Worm (Caenorhabditis elegans): ENCODE measurements around the gene K09E9.1.
A peak's percentile ranks its signal among the peaks of the same experiment; 100 is the strongest.

Gene K09E9.1

DNA sequence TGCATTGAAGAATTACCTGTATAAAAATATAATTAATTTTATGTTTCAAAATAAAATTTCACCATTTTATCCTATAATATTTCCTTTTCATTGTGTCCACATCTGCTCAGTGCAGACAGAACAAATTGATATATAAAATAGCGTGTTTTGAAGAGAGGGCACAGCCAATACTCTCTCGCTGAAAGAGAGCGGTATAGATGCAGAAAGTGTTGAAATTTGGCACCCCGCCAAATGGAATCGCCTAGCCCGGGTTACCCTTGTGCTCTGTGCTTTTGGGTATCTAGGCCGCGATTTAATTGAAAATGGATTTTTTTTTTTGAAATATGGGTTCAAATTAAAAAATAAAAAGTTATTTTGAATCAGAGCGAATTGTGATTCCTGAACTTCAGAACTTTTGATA lies 3.1 kb upstream of the K09E9.1 start:
- TF ChIP-seq nhr-237 (tag; optimal IDR thresholded peaks at IDR 0.05), result no peak
- TF ChIP-seq sma-3 (GFP tag; optimal IDR thresholded peaks at IDR 0.05), result no peak
- TF ChIP-seq blmp-1 (tag; optimal IDR thresholded peaks at IDR 0.05; ENCODE audit: insufficient read depth), result no peak
- TF ChIP-seq alr-1 (tag; optimal IDR thresholded peaks at IDR 0.05), result no peak
- TF ChIP-seq crh-2 (tag; optimal IDR thresholded peaks at IDR 0.05), result peak; percentile 52
- TF ChIP-seq unc-62 (GFP tag; optimal IDR thresholded peaks at IDR 0.05), result no peak
- no peak for TF ChIP-seq peb-1 (tag; optimal IDR thresholded peaks at IDR 0.05)
- TF ChIP-seq mbf-1 (tag; optimal IDR thresholded peaks at IDR 0.05), result no peak
- peak; percentile 55 for TF ChIP-seq C34F6.9 (tag; optimal IDR thresholded peaks at IDR 0.05)
- no peak for TF ChIP-seq skn-1 (tag; optimal IDR thresholded peaks at IDR 0.05)
- TF ChIP-seq ceh-82 (tag; optimal IDR thresholded peaks at IDR 0.05), result no peak
- TF ChIP-seq zag-1 (tag; optimal IDR thresholded peaks at IDR 0.05), result peak; percentile 18
- TF ChIP-seq sem-4 (tag; optimal IDR thresholded peaks at IDR 0.05), result no peak
- peak; percentile 28 for TF ChIP-seq nhr-129 (tag; optimal IDR thresholded peaks at IDR 0.05)
- TF ChIP-seq snpc-4 (tag; optimal IDR thresholded peaks at IDR 0.05), result no peak
- TF ChIP-seq fos-1 (tag; optimal IDR thresholded peaks at IDR 0.05), result peak; percentile 18
- peak in 1 of 2 experiments; percentile 32 for TF ChIP-seq lsy-2 (tag; optimal IDR thresholded peaks at IDR 0.05)
- peak; percentile 20 for TF ChIP-seq sma-9 (GFP tag; optimal IDR thresholded peaks at IDR 0.05)
- no peak for TF ChIP-seq sma-9 (tag; optimal IDR thresholded peaks at IDR 0.05)
- no peak for TF ChIP-seq ztf-11 (tag; optimal IDR thresholded peaks at IDR 0.05)
- no peak for TF ChIP-seq R02D3.7 (tag; optimal IDR thresholded peaks at IDR 0.05)
- no peak for TF ChIP-seq ceh-16 (tag; optimal IDR thresholded peaks at IDR 0.05)
- no peak for TF ChIP-seq elt-3 (tag; optimal IDR thresholded peaks at IDR 0.05)
- no peak for TF ChIP-seq unc-39 (tag; optimal IDR thresholded peaks at IDR 0.05)
- TF ChIP-seq egl-27 (tag; optimal IDR thresholded peaks at IDR 0.05), result no peak

DNA sequence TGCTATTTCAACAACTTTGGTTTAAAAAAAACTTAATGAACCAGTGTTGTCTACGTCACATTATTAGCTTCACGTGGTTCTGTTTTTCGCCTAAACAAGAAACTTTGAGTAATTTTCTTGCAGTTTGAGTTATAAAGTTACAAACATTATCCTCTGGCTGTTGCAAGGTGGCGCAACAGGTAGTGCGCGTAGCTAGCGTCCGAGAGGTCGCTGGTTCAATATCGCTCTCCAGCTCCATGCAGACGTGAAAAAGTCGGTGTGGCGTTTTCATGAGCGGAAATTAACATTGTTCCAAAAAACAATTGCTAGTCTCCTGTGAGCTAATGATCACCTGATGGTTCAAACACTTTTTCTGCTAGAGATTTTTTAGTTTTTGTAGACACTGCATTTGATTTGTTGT lies 1.0 kb upstream of the K09E9.1 start:
- TF ChIP-seq Y55F3AM.14 (GFP tag; optimal IDR thresholded peaks at IDR 0.05), result no peak
- TF ChIP-seq sma-9 (GFP tag; optimal IDR thresholded peaks at IDR 0.05), result peak; percentile 40
- no peak for TF ChIP-seq sma-9 (tag; optimal IDR thresholded peaks at IDR 0.05)
- TF ChIP-seq egl-27 (tag; optimal IDR thresholded peaks at IDR 0.05), result no peak
- TF ChIP-seq crh-2 (tag; optimal IDR thresholded peaks at IDR 0.05), result no peak
- no peak for TF ChIP-seq nhr-237 (tag; optimal IDR thresholded peaks at IDR 0.05)
- no peak for TF ChIP-seq snpc-4 (tag; optimal IDR thresholded peaks at IDR 0.05)
- TF ChIP-seq sem-4 (tag; optimal IDR thresholded peaks at IDR 0.05), result no peak
- no peak for TF ChIP-seq lin-39 (tag; optimal IDR thresholded peaks at IDR 0.05)
- TF ChIP-seq dmd-4 (tag; optimal IDR thresholded peaks at IDR 0.05), result no peak
- peak; percentile 43 for TF ChIP-seq C34F6.9 (tag; optimal IDR thresholded peaks at IDR 0.05)
- TF ChIP-seq elt-1 (tag; optimal IDR thresholded peaks at IDR 0.05), result no peak
- peak; percentile 18 for TF ChIP-seq nhr-129 (tag; optimal IDR thresholded peaks at IDR 0.05)
- TF ChIP-seq ceh-82 (tag; optimal IDR thresholded peaks at IDR 0.05), result no peak
- TF ChIP-seq nhr-25 (tag; optimal IDR thresholded peaks at IDR 0.05), result no peak
- no peak for TF ChIP-seq ceh-16 (tag; optimal IDR thresholded peaks at IDR 0.05)
- no peak for TF ChIP-seq ztf-11 (tag; optimal IDR thresholded peaks at IDR 0.05)
- no peak for TF ChIP-seq ZK546.5 (tag; optimal IDR thresholded peaks at IDR 0.05)
- TF ChIP-seq aly-2 (tag; optimal IDR thresholded peaks at IDR 0.05), result no peak
- peak; percentile 36 for TF ChIP-seq lin-11 (tag; optimal IDR thresholded peaks at IDR 0.05)
- TF ChIP-seq nhr-11 (tag; optimal IDR thresholded peaks at IDR 0.05), result no peak
- peak in 1 of 2 experiments; percentile 5 for TF ChIP-seq lsy-2 (tag; optimal IDR thresholded peaks at IDR 0.05)
- TF ChIP-seq F13H6.1 (tag; optimal IDR thresholded peaks at IDR 0.05), result no peak
- TF ChIP-seq sma-3 (GFP tag; optimal IDR thresholded peaks at IDR 0.05), result peak; percentile 24
- peak; percentile 32 for TF ChIP-seq fos-1 (tag; optimal IDR thresholded peaks at IDR 0.05)
- TF ChIP-seq skn-1 (tag; optimal IDR thresholded peaks at IDR 0.05), result no peak
- TF ChIP-seq zag-1 (tag; optimal IDR thresholded peaks at IDR 0.05), result no peak

DNA sequence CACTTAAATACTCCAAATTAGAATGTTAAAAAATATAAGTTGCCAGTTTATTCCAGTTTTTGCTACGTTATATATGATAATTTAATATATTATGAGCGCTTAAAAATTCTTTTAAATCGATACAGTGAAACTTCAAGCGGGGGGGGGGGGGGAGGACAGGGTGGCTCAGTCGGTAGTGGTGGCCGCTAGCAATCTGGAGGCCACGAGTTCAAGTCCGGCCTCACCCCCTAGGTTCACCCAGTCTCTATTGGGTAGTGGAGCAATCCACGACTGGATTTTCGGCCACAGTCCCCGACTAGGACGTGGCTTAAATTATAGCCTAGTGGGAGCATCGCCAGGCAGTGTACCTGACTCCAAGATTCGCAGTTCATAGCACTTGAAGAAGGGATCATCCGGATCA lies 701 bp downstream of the K09E9.1 start:
- TF ChIP-seq alr-1 (tag; optimal IDR thresholded peaks at IDR 0.05) (no peak), mbf-1 (tag; optimal IDR thresholded peaks at IDR 0.05) (no peak), Y55F3AM.14 (GFP tag; optimal IDR thresholded peaks at IDR 0.05) (no peak), nhr-11 (tag; optimal IDR thresholded peaks at IDR 0.05) (no peak), sma-9 (GFP tag; optimal IDR thresholded peaks at IDR 0.05) (no peak), sma-9 (tag; optimal IDR thresholded peaks at IDR 0.05) (no peak), ceh-16 (tag; optimal IDR thresholded peaks at IDR 0.05) (no peak), blmp-1 (tag; optimal IDR thresholded peaks at IDR 0.05; ENCODE audit: insufficient read depth) (no peak), sma-3 (GFP tag; optimal IDR thresholded peaks at IDR 0.05) (no peak), ztf-4 (tag; optimal IDR thresholded peaks at IDR 0.05) (no peak), ceh-82 (tag; optimal IDR thresholded peaks at IDR 0.05) (no peak), snpc-4 (tag; optimal IDR thresholded peaks at IDR 0.05) (no peak), nhr-77 (tag; optimal IDR thresholded peaks at IDR 0.05) (no peak), mdl-1 (tag; optimal IDR thresholded peaks at IDR 0.05) (no peak), ztf-11 (tag; optimal IDR thresholded peaks at IDR 0.05) (no peak), ama-1 (optimal IDR thresholded peaks at IDR 0.05) (no peak), elt-1 (tag; optimal IDR thresholded peaks at IDR 0.05) (no peak), unc-55 (GFP tag; optimal IDR thresholded peaks at IDR 0.05) (no peak)

Measured in whole organism, L2 larva.